Worm (Caenorhabditis elegans): Measurements from ENCODE around the gene F46C8.3.
A peak's percentile ranks its signal among the peaks of the same experiment; 100 is the strongest.

The F46C8.3 gene

DNA sequence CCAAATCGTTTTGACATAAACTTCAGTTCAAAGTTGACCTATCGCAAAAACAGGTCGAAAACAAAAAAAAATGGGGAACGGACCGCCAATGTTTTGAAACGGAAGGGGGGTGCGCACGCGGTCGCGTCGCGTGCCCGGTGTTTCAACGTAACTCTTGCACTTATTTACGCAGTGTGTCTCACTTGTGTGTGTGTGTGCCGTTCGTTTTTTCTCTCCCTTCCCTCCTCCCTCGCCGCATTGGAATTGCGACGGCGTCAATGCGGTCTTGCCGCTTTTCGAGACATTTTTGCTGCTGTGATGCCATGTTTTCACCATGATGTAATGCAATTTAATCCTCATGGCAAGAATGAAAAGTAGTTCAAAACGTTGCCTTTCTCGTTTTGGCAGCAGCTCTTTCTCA is 46.9 kb upstream of the F46C8.3 start (continued):
- peak; percentile 12; the same call in 1 of the 2 replicates for TF ChIP-seq nfyb-1 (GFP tag; IDR thresholded peaks at IDR 0.05)
- no peak for TF ChIP-seq ztf-26 (tag; optimal IDR thresholded peaks at IDR 0.05)
- TF ChIP-seq tbx-9 (tag; optimal IDR thresholded peaks at IDR 0.05; ENCODE audit: borderline replicate concordance) = no peak
- no peak for TF ChIP-seq snpc-4 (GFP tag; optimal IDR thresholded peaks at IDR 0.05)
- TF ChIP-seq snpc-4 (tag; optimal IDR thresholded peaks at IDR 0.05) = no peak
- peak; percentile 73; the same call in 1 of the 2 replicates for TF ChIP-seq madf-3 (GFP tag; IDR thresholded peaks at IDR 0.05)
- TF ChIP-seq lsy-27 (tag; optimal IDR thresholded peaks at IDR 0.05; ENCODE audit: borderline replicate concordance, insufficient read depth) = no peak
- peak; percentile 28 for TF ChIP-seq ceh-27 (GFP tag; optimal IDR thresholded peaks at IDR 0.05)
- TF ChIP-seq K12H6.12 (tag; optimal IDR thresholded peaks at IDR 0.05) = peak; percentile 60
- no peak for TF ChIP-seq F22D6.2 (tag; optimal IDR thresholded peaks at IDR 0.05)
- peak; percentile 61 for TF ChIP-seq attf-5 (GFP tag; optimal IDR thresholded peaks at IDR 0.05)
- TF ChIP-seq dox-1 (GFP tag; IDR thresholded peaks at IDR 0.05) = peak; percentile 69
- no peak for TF ChIP-seq ceh-91 (GFP tag; IDR thresholded peaks at IDR 0.05)
- TF ChIP-seq D2030.7 (GFP tag; IDR thresholded peaks at IDR 0.05) = no peak
- no peak for TF ChIP-seq sea-2 (GFP tag; IDR thresholded peaks at IDR 0.05)
- no peak for TF ChIP-seq madf-8 (GFP tag; conservative IDR thresholded peaks at IDR 0.05)
- TF ChIP-seq nhr-27 (tag; optimal IDR thresholded peaks at IDR 0.05) = no peak
- no peak for TF ChIP-seq nhr-90 (tag; optimal IDR thresholded peaks at IDR 0.05)
- TF ChIP-seq nhr-80 (tag; optimal IDR thresholded peaks at IDR 0.05) = peak; percentile 61
- no peak for TF ChIP-seq him-1 (tag; optimal IDR thresholded peaks at IDR 0.05)
- no peak for TF ChIP-seq F55B11.4 (tag; optimal IDR thresholded peaks at IDR 0.05; ENCODE audit: borderline replicate concordance, insufficient read depth)
- TF ChIP-seq attf-3 (GFP tag; conservative IDR thresholded peaks at IDR 0.05) = no peak
- TF ChIP-seq snpc-1.1 (tag; optimal IDR thresholded peaks at IDR 0.05; ENCODE audit: insufficient read depth) = no peak
- no peak for TF ChIP-seq F49E8.2 (tag; optimal IDR thresholded peaks at IDR 0.05; ENCODE audit: insufficient read depth)
- no peak for TF ChIP-seq attf-6 (GFP tag; IDR thresholded peaks at IDR 0.05)
- no peak for TF ChIP-seq ztf-3 (GFP tag; optimal IDR thresholded peaks at IDR 0.05)
- TF ChIP-seq hmg-1.2 (GFP tag; IDR thresholded peaks at IDR 0.05) = peak; percentile 37; the same call in 1 of the 2 replicates
- TF ChIP-seq ceh-79 (tag; optimal IDR thresholded peaks at IDR 0.05) = no peak

ce11 chrX:7478948-7479347 is 46.4 kb upstream of the F46C8.3 start, which contains the start of gene mek-1:
Gene mek-1, plus strand, starts transcription at chrX:7479248.
- TF ChIP-seq F57C9.4 (tag; optimal IDR thresholded peaks at IDR 0.05) = no peak
- no peak for TF ChIP-seq C17E4.6 (GFP tag; IDR thresholded peaks at IDR 0.05)
- TF ChIP-seq T07F8.4 (tag; optimal IDR thresholded peaks at IDR 0.05) = no peak
- TF ChIP-seq lin-35 (GFP tag; optimal IDR thresholded peaks at IDR 0.05) = no peak
- TF ChIP-seq pha-4 (tag; optimal IDR thresholded peaks at IDR 0.05) = no peak
- TF ChIP-seq fkh-3 (tag; optimal IDR thresholded peaks at IDR 0.05) = no peak
- TF ChIP-seq Y53G8AR.9 (GFP tag; conservative IDR thresholded peaks at IDR 0.05) = no peak
- TF ChIP-seq Y56A3A.18 (GFP tag; IDR thresholded peaks at IDR 0.05) = no peak
- TF ChIP-seq Y95B8A.8 (GFP tag; IDR thresholded peaks at IDR 0.05) = no peak
- no peak for TF ChIP-seq Y79H2A.3 (GFP tag; conservative IDR thresholded peaks at IDR 0.05)
- no peak for TF ChIP-seq T26A5.8 (tag; optimal IDR thresholded peaks at IDR 0.05)
- TF ChIP-seq chd-7 (tag; optimal IDR thresholded peaks at IDR 0.05) = no peak
- TF ChIP-seq Y67H2A.10 (GFP tag; conservative IDR thresholded peaks at IDR 0.05) = no peak
- TF ChIP-seq sea-2 (GFP tag; IDR thresholded peaks at IDR 0.05) = no peak
- TF ChIP-seq mxl-1 (tag; optimal IDR thresholded peaks at IDR 0.05) = no peak
- TF ChIP-seq F37B4.10 (GFP tag; IDR thresholded peaks at IDR 0.05) = no peak
- TF ChIP-seq hmg-20 (GFP tag; IDR thresholded peaks at IDR 0.05) = no peak
- TF ChIP-seq attf-5 (GFP tag; optimal IDR thresholded peaks at IDR 0.05) = no peak
